Worm (Caenorhabditis elegans): ENCODE measurements around the gene T07A5.1.

The T07A5.1 gene

ce11 chrIII:10293946-10294345, 12.1 kb downstream of the T07A5.1 start:
- TF ChIP-seq F13C5.2 (tag; optimal IDR thresholded peaks at IDR 0.05) (no peak), flt-1 (GFP tag; IDR thresholded peaks at IDR 0.05) (no peak), tbx-11 (GFP tag; IDR thresholded peaks at IDR 0.05) (no peak), tra-4 (tag; optimal IDR thresholded peaks at IDR 0.05) (no peak), hnd-1 (tag; optimal IDR thresholded peaks at IDR 0.05) (no peak), tbx-37 (GFP tag; conservative IDR thresholded peaks at IDR 0.05) (no peak), B0310.2 (tag; optimal IDR thresholded peaks at IDR 0.05) (no peak), hmg-4 (GFP tag; optimal IDR thresholded peaks at IDR 0.05) (no peak), scrt-1 (GFP tag; IDR thresholded peaks at IDR 0.05) (no peak), aly-1 (tag; optimal IDR thresholded peaks at IDR 0.05) (no peak), ets-7 (tag; optimal IDR thresholded peaks at IDR 0.05) (no peak)

- TF ChIP-seq tbx-11 (GFP tag; IDR thresholded peaks at IDR 0.05): no peak
- TF ChIP-seq tbx-37 (GFP tag; conservative IDR thresholded peaks at IDR 0.05): no peak
- TF ChIP-seq hnd-1 (tag; optimal IDR thresholded peaks at IDR 0.05): no peak
- TF ChIP-seq pes-1 (GFP tag; IDR thresholded peaks at IDR 0.05): no peak
- no peak for TF ChIP-seq tra-4 (tag; optimal IDR thresholded peaks at IDR 0.05)
- TF ChIP-seq hmbx-1 (tag; optimal IDR thresholded peaks at IDR 0.05): no peak
- no peak for TF ChIP-seq B0310.2 (tag; optimal IDR thresholded peaks at IDR 0.05)
- TF ChIP-seq hmg-4 (GFP tag; optimal IDR thresholded peaks at IDR 0.05): no peak
- TF ChIP-seq scrt-1 (GFP tag; IDR thresholded peaks at IDR 0.05): no peak
- no peak for TF ChIP-seq ama-1 (optimal IDR thresholded peaks at IDR 0.05)
- TF ChIP-seq aly-1 (tag; optimal IDR thresholded peaks at IDR 0.05): no peak
- no peak for TF ChIP-seq ets-7 (tag; optimal IDR thresholded peaks at IDR 0.05)
- TF ChIP-seq F13C5.2 (tag; optimal IDR thresholded peaks at IDR 0.05): no peak
- no peak for TF ChIP-seq flt-1 (GFP tag; IDR thresholded peaks at IDR 0.05)
- no peak for TF ChIP-seq ceh-13 (GFP tag; optimal IDR thresholded peaks at IDR 0.05)
- TF ChIP-seq sea-1 (GFP tag; conservative IDR thresholded peaks at IDR 0.05): no peak
- TF ChIP-seq ceh-36 (tag; optimal IDR thresholded peaks at IDR 0.05): no peak
Observed at ce11 chrIII:10293362-10293761, 12.6 kb downstream of the T07A5.1 start.

ce11 chrIII:10290541-10290940, 15.5 kb downstream of the T07A5.1 start:
- TF ChIP-seq tbx-37 (GFP tag; conservative IDR thresholded peaks at IDR 0.05) (no peak), tra-4 (tag; optimal IDR thresholded peaks at IDR 0.05) (no peak), tbx-11 (GFP tag; IDR thresholded peaks at IDR 0.05) (no peak), hmbx-1 (tag; optimal IDR thresholded peaks at IDR 0.05) (no peak), ets-7 (tag; optimal IDR thresholded peaks at IDR 0.05) (no peak), aly-1 (tag; optimal IDR thresholded peaks at IDR 0.05) (no peak), sea-1 (GFP tag; conservative IDR thresholded peaks at IDR 0.05) (no peak), hmg-4 (GFP tag; optimal IDR thresholded peaks at IDR 0.05) (no peak), ceh-36 (tag; optimal IDR thresholded peaks at IDR 0.05) (no peak), ama-1 (optimal IDR thresholded peaks at IDR 0.05) (no peak), ceh-13 (GFP tag; optimal IDR thresholded peaks at IDR 0.05) (no peak), B0310.2 (tag; optimal IDR thresholded peaks at IDR 0.05) (no peak), F13C5.2 (tag; optimal IDR thresholded peaks at IDR 0.05) (no peak), flt-1 (GFP tag; IDR thresholded peaks at IDR 0.05) (no peak), hnd-1 (tag; optimal IDR thresholded peaks at IDR 0.05) (no peak), pes-1 (GFP tag; IDR thresholded peaks at IDR 0.05) (no peak), scrt-1 (GFP tag; IDR thresholded peaks at IDR 0.05) (no peak)

- TF ChIP-seq hmg-4 (GFP tag; optimal IDR thresholded peaks at IDR 0.05) (no peak), B0310.2 (tag; optimal IDR thresholded peaks at IDR 0.05) (no peak), ama-1 (optimal IDR thresholded peaks at IDR 0.05) (no peak), ceh-13 (GFP tag; optimal IDR thresholded peaks at IDR 0.05) (no peak), F13C5.2 (tag; optimal IDR thresholded peaks at IDR 0.05) (no peak), ceh-36 (tag; optimal IDR thresholded peaks at IDR 0.05) (no peak), sea-1 (GFP tag; conservative IDR thresholded peaks at IDR 0.05) (no peak), hnd-1 (tag; optimal IDR thresholded peaks at IDR 0.05) (no peak), hmbx-1 (tag; optimal IDR thresholded peaks at IDR 0.05) (no peak), flt-1 (GFP tag; IDR thresholded peaks at IDR 0.05) (no peak), aly-1 (tag; optimal IDR thresholded peaks at IDR 0.05) (no peak)
Observed at ce11 chrIII:10289790-10290189, 16.2 kb downstream of the T07A5.1 start.

- TF ChIP-seq hmbx-1 (tag; optimal IDR thresholded peaks at IDR 0.05) (no peak), tra-4 (tag; optimal IDR thresholded peaks at IDR 0.05) (no peak), ceh-36 (tag; optimal IDR thresholded peaks at IDR 0.05) (no peak), ama-1 (optimal IDR thresholded peaks at IDR 0.05) (no peak), ets-7 (tag; optimal IDR thresholded peaks at IDR 0.05) (no peak), hmg-4 (GFP tag; optimal IDR thresholded peaks at IDR 0.05) (no peak), flt-1 (GFP tag; IDR thresholded peaks at IDR 0.05) (no peak), hnd-1 (tag; optimal IDR thresholded peaks at IDR 0.05) (no peak), tbx-37 (GFP tag; conservative IDR thresholded peaks at IDR 0.05) (no peak), B0310.2 (tag; optimal IDR thresholded peaks at IDR 0.05) (no peak), F13C5.2 (tag; optimal IDR thresholded peaks at IDR 0.05) (no peak), pes-1 (GFP tag; IDR thresholded peaks at IDR 0.05) (no peak), scrt-1 (GFP tag; IDR thresholded peaks at IDR 0.05) (no peak), aly-1 (tag; optimal IDR thresholded peaks at IDR 0.05) (no peak), tbx-11 (GFP tag; IDR thresholded peaks at IDR 0.05) (no peak), ceh-13 (GFP tag; optimal IDR thresholded peaks at IDR 0.05) (no peak), sea-1 (GFP tag; conservative IDR thresholded peaks at IDR 0.05) (no peak)
Observed at ce11 chrIII:10285623-10286022, 20.4 kb downstream of the T07A5.1 start, which contains the start of gene K10G9.2. K10G9.2 (plus strand) TSS chrIII:10285923.

ce11 chrIII:10284214-10284613, 21.8 kb downstream of the T07A5.1 start:
- no peak for TF ChIP-seq F13C5.2 (tag; optimal IDR thresholded peaks at IDR 0.05)
- TF ChIP-seq B0310.2 (tag; optimal IDR thresholded peaks at IDR 0.05): no peak
- no peak for TF ChIP-seq pes-1 (GFP tag; IDR thresholded peaks at IDR 0.05)
- no peak for TF ChIP-seq ama-1 (optimal IDR thresholded peaks at IDR 0.05)
- TF ChIP-seq hmbx-1 (tag; optimal IDR thresholded peaks at IDR 0.05): no peak
- TF ChIP-seq ceh-13 (GFP tag; optimal IDR thresholded peaks at IDR 0.05): no peak
- TF ChIP-seq scrt-1 (GFP tag; IDR thresholded peaks at IDR 0.05): no peak
- TF ChIP-seq flt-1 (GFP tag; IDR thresholded peaks at IDR 0.05): no peak
- no peak for TF ChIP-seq sea-1 (GFP tag; conservative IDR thresholded peaks at IDR 0.05)
- no peak for TF ChIP-seq aly-1 (tag; optimal IDR thresholded peaks at IDR 0.05)
- TF ChIP-seq tbx-11 (GFP tag; IDR thresholded peaks at IDR 0.05): no peak
- TF ChIP-seq hnd-1 (tag; optimal IDR thresholded peaks at IDR 0.05): no peak
- no peak for TF ChIP-seq ets-7 (tag; optimal IDR thresholded peaks at IDR 0.05)
- no peak for TF ChIP-seq ceh-36 (tag; optimal IDR thresholded peaks at IDR 0.05)

- TF ChIP-seq ceh-13 (GFP tag; optimal IDR thresholded peaks at IDR 0.05): no peak
- TF ChIP-seq flt-1 (GFP tag; IDR thresholded peaks at IDR 0.05): no peak
- TF ChIP-seq B0310.2 (tag; optimal IDR thresholded peaks at IDR 0.05): no peak
- TF ChIP-seq ets-7 (tag; optimal IDR thresholded peaks at IDR 0.05): no peak
Observed at ce11 chrIII:10278826-10279225, 27.2 kb downstream of the T07A5.1 start, which contains the start of gene pad-2. pad-2 (plus strand) TSS chrIII:10279126.
